Worm (Caenorhabditis elegans) whole organism, mixed stage, embryonic: ENCODE results near the gene F09G8.10.

Experiments
- ceh-39 ChIP-seq: fragments of 150-350 bp; optimal IDR thresholded peaks from 2 replicates; lab custom pipeline; 2014; ENCODE audit warnings: missing biosample characterization, missing genetic modification characterization
- ces-1 ChIP-seq: fragments of 150-350 bp; optimal IDR thresholded peaks from 2 replicates; lab custom pipeline; 2014; ENCODE audit warnings: missing biosample characterization, missing genetic modification reagents, missing genetic modification characterization
- cnd-1 ChIP-seq: fragments of 200-800 bp; sonication (Bioruptor generic); optimal IDR thresholded peaks from 2 replicates; lab custom pipeline; 2018; ENCODE audit warnings: mild to moderate bottlenecking, missing genetic modification characterization, missing compliant biosample characterization
- elt-3 ChIP-seq: fragments of 150-350 bp; optimal IDR thresholded peaks from 2 replicates; lab custom pipeline; 2014; ENCODE audit warnings: missing biosample characterization, missing genetic modification characterization
- nhr-76 ChIP-seq: sonication (generic microtip); optimal IDR thresholded peaks from 2 replicates; lab custom pipeline; 2017; ENCODE audit warnings: missing biosample characterization, missing genetic modification characterization
- unc-62 ChIP-seq: fragments of 150-350 bp; optimal IDR thresholded peaks from 2 replicates; lab custom pipeline; 2014; ENCODE audit warnings: missing biosample characterization, missing genetic modification reagents, missing genetic modification characterization

- TF ChIP-seq cnd-1 (tag; lab: Kevin White, UChicago) (no peak), nhr-76 (tag; lab: Kevin White, UChicago) (no peak), ces-1 (GFP tag; lab: Kevin White, UChicago) (peak; percentile 74), unc-62 (GFP tag; lab: Kevin White, UChicago) (no peak), ceh-39 (tag; lab: Kevin White, UChicago) (no peak), elt-3 (tag; lab: Kevin White, UChicago) (no peak)
These were observed 7.6 kb upstream of the F09G8.10 start for ce11 chrIII:8279567-8279966.
